Worm (Caenorhabditis elegans) whole organism, L4 larva: Measurements from ENCODE around the gene C04E12.2.

ENCODE experiments used
- ceh-44 ChIP-seq: fragments of 200-800 bp; sonication (Bioruptor generic); IDR thresholded peaks from 2 replicates; pipeline ENCODE4 v1.3.6; 2022; ENCODE audit warnings: missing genetic modification reagents, missing genetic modification characterization, missing compliant biosample characterization
- madf-5 ChIP-seq, 2 experiments: fragments of 200-800 bp; sonication (Bioruptor generic); IDR thresholded peaks; 2 replicates each; pipeline ENCODE4 v1.3.6; 2022; ENCODE audit warnings: missing compliant biosample characterization in 2 of 2, missing genetic modification characterization in 2 of 2
- mxl-3 ChIP-seq: fragments of 200-800 bp; sonication (Bioruptor generic); optimal IDR thresholded peaks from 2 replicates; lab custom pipeline; 2018; ENCODE audit warnings: mild to moderate bottlenecking, missing genetic modification characterization, missing compliant biosample characterization
- nhr-10 ChIP-seq: fragments of 150-350 bp; optimal IDR thresholded peaks from 2 replicates; lab custom pipeline; 2014; ENCODE audit warnings: missing biosample characterization, missing genetic modification characterization

- TF ChIP-seq ceh-44 (GFP tag; lab: Robert Waterston, UW) (no peak), madf-5 (GFP tag; IDR thresholded peaks at IDR 0.05; lab: Robert Waterston, UW) (no peak), mxl-3 (no peak), nhr-10 (tag; lab: Kevin White, UChicago) (no peak)
Measured at ce11 chrV:3394694-3395240, 26.9 kb downstream of the C04E12.2 start, which contains the start of gene T20D4.15.
